Worm (Caenorhabditis elegans): ENCODE measurements around the gene T09A5.4.

ce11 chrII:7836613-7837226 lies 9.3 kb upstream of the T09A5.4 start:
- no peak for TF ChIP-seq nhr-84 (tag; optimal IDR thresholded peaks at IDR 0.05)
- TF ChIP-seq aha-1 (tag; optimal IDR thresholded peaks at IDR 0.05): no peak
- TF ChIP-seq nhr-28 (tag; optimal IDR thresholded peaks at IDR 0.05): no peak
